Fruit fly (Drosophila melanogaster) whole organism, embryonic: ENCODE measurements around the gene CG1092.
A peak's percentile ranks its signal among the peaks of the same experiment; 100 is the strongest.

Experiments
- Adf1 ChIP-seq: fragments of 200-800 bp; sonication (Bioruptor generic); IDR thresholded peaks from 2 replicates; pipeline ENCODE4 v1.3.6; 2022; ENCODE audit warnings: missing biosample characterization, missing genetic modification characterization
- BEAF-32 ChIP-seq: fragments of 200-800 bp; sonication (Bioruptor generic); optimal IDR thresholded peaks from 3 replicates; lab custom pipeline; 2017; ENCODE audit warnings: missing biosample characterization, missing genetic modification characterization, mild to moderate bottlenecking, moderate library complexity, missing genetic modification reagents
- CG10543 ChIP-seq: fragments of 200-800 bp; sonication (Bioruptor generic); optimal IDR thresholded peaks from 3 replicates; lab custom pipeline; 2017; ENCODE audit warnings: missing biosample characterization, mild to moderate bottlenecking, missing genetic modification characterization, moderate library complexity
- CG11247 ChIP-seq: fragments of 200-800 bp; sonication (Bioruptor generic); IDR thresholded peaks from 2 replicates; pipeline ENCODE4 v1.3.6; 2022; ENCODE audit warnings: missing biosample characterization, missing genetic modification characterization
- CG11504 ChIP-seq: fragments of 200-800 bp; sonication (Bioruptor generic); optimal IDR thresholded peaks from 3 replicates; lab custom pipeline; 2019; ENCODE audit warnings: missing biosample characterization, mild to moderate bottlenecking, missing genetic modification characterization, moderate library complexity
- CG13894 ChIP-seq: fragments of 200-800 bp; sonication (Bioruptor generic); optimal IDR thresholded peaks from 3 replicates; lab custom pipeline; 2018; ENCODE audit warnings: missing biosample characterization, mild to moderate bottlenecking, missing genetic modification characterization, moderate library complexity
- CG15269 ChIP-seq: fragments of 200-800 bp; sonication (Bioruptor generic); optimal IDR thresholded peaks from 2 replicates; lab custom pipeline; 2018; ENCODE audit warnings: missing biosample characterization, mild to moderate bottlenecking, missing genetic modification characterization, moderate library complexity
- CG17385 ChIP-seq: fragments of 200-800 bp; sonication (Bioruptor generic); optimal IDR thresholded peaks from 3 replicates; lab custom pipeline; 2018; ENCODE audit warnings: missing biosample characterization, mild to moderate bottlenecking, missing genetic modification characterization
- CG1832 ChIP-seq: fragments of 200-800 bp; sonication (Bioruptor generic); optimal IDR thresholded peaks from 2 replicates; lab custom pipeline; 2017; ENCODE audit warnings: missing biosample characterization, mild to moderate bottlenecking, missing genetic modification characterization, inconsistent platforms
- CG18599 ChIP-seq: fragments of 200-800 bp; sonication (Bioruptor generic); optimal IDR thresholded peaks from 3 replicates; lab custom pipeline; 2017; ENCODE audit warnings: missing biosample characterization, missing genetic modification characterization, mild to moderate bottlenecking, moderate library complexity, missing genetic modification reagents
- CG18619 ChIP-seq: fragments of 200-800 bp; sonication (Bioruptor generic); optimal IDR thresholded peaks from 3 replicates; lab custom pipeline; 2017; ENCODE audit warnings: missing biosample characterization, mild to moderate bottlenecking, missing genetic modification characterization
- CG2120 ChIP-seq: fragments of 200-800 bp; sonication (Bioruptor generic); optimal IDR thresholded peaks from 3 replicates; lab custom pipeline; 2016; ENCODE audit warnings: missing biosample characterization, missing genetic modification characterization
- CG32532 ChIP-seq: fragments of 200-800 bp; sonication (Bioruptor generic); IDR thresholded peaks from 2 replicates; pipeline ENCODE4 v1.3.6; 2022; ENCODE audit warnings: missing biosample characterization, missing genetic modification characterization
- CG33213 ChIP-seq: fragments of 200-800 bp; sonication (Bioruptor generic); optimal IDR thresholded peaks from 3 replicates; lab custom pipeline; 2016; ENCODE audit warnings: missing biosample characterization, missing genetic modification characterization
- CG34422 ChIP-seq: fragments of 200-800 bp; sonication (Bioruptor generic); IDR thresholded peaks from 3 replicates; pipeline ENCODE4 v1.3.6; 2022; ENCODE audit warnings: missing biosample characterization, missing genetic modification characterization
- CG3838 ChIP-seq: fragments of 200-800 bp; sonication (Bioruptor generic); optimal IDR thresholded peaks from 3 replicates; lab custom pipeline; 2016; ENCODE audit warnings: missing biosample characterization, missing genetic modification characterization
- CG8290 ChIP-seq, 3 experiments: fragments of 200-800 bp; sonication (Bioruptor generic); optimal IDR thresholded peaks; 2 replicates each; lab custom pipeline; 2016 to 2019; ENCODE audit warnings: missing biosample characterization in 3 of 3, missing genetic modification characterization in 3 of 3, mild to moderate bottlenecking in 2 of 3, moderate library complexity in 1 of 3
- Deaf1 ChIP-seq: fragments of 200-800 bp; optimal IDR thresholded peaks from 3 replicates; lab custom pipeline; 2019; ENCODE audit warnings: missing biosample characterization, mild to moderate bottlenecking, missing genetic modification characterization, moderate library complexity
- Dfd ChIP-seq, 2 experiments: fragments of >200 bp; optimal IDR thresholded peaks; 2 replicates each; lab custom pipeline; 2017; ENCODE audit warnings: missing biosample characterization in 2 of 2, missing genetic modification characterization in 2 of 2
- Dip3 ChIP-seq: fragments of 200-800 bp; sonication (Bioruptor generic); optimal IDR thresholded peaks from 3 replicates; lab custom pipeline; 2016; ENCODE audit warnings: missing biosample characterization, missing genetic modification characterization
- Med ChIP-seq: fragments of 200-800 bp; sonication (Bioruptor generic); peaks from one replicate; lab custom pipeline; 2016; ENCODE audit warnings: missing biosample characterization, missing genetic modification characterization, mild to moderate bottlenecking, inconsistent platforms, moderate library complexity
- Neu2 ChIP-seq: fragments of 200-800 bp; sonication (Bioruptor generic); optimal IDR thresholded peaks from 3 replicates; lab custom pipeline; 2016; ENCODE audit warnings: missing biosample characterization, missing genetic modification characterization, borderline replicate concordance
- Trl ChIP-seq, 3 experiments: fragments of >200 bp in 2 of 3; fragments of 200-800 bp in 1 of 3; sonication (Bioruptor generic) in 1 of 3; optimal IDR thresholded peaks; 2 replicates in 1 of 3; 3 replicates in 2 of 3; lab custom pipeline; 2016 to 2017; ENCODE audit warnings: missing biosample characterization in 1 of 3, missing genetic modification characterization in 1 of 3
- YL-1 ChIP-seq: fragments of 200-800 bp; sonication (Bioruptor generic); optimal IDR thresholded peaks from 3 replicates; lab custom pipeline; 2017; ENCODE audit warnings: missing biosample characterization, mild to moderate bottlenecking, missing genetic modification characterization
- abd-A ChIP-seq: fragments of 200-800 bp; sonication (Bioruptor generic); optimal IDR thresholded peaks from 3 replicates; lab custom pipeline; 2019; ENCODE audit warnings: missing biosample characterization, mild to moderate bottlenecking, missing genetic modification characterization, moderate library complexity
- bcd ChIP-seq: fragments of 200-800 bp; sonication (Bioruptor generic); optimal IDR thresholded peaks from 2 replicates; lab custom pipeline; 2017; ENCODE audit warnings: missing biosample characterization, mild to moderate bottlenecking, missing genetic modification characterization
- ci ChIP-seq: fragments of 200-800 bp; sonication (Bioruptor generic); IDR thresholded peaks from 3 replicates; pipeline ENCODE4 v1.3.6; 2022; ENCODE audit warnings: missing biosample characterization, missing genetic modification characterization
- crp ChIP-seq, 2 experiments: fragments of 200-800 bp; sonication (Bioruptor generic); optimal IDR thresholded peaks; 2 replicates in 1 of 2; 3 replicates in 1 of 2; lab custom pipeline; 2017; ENCODE audit warnings: missing biosample characterization in 2 of 2, missing genetic modification characterization in 2 of 2, mild to moderate bottlenecking in 1 of 2, moderate library complexity in 1 of 2
- dmrt11E ChIP-seq: fragments of 200-800 bp; sonication (Bioruptor generic); optimal IDR thresholded peaks from 3 replicates; lab custom pipeline; 2018; ENCODE audit warnings: missing biosample characterization, mild to moderate bottlenecking, missing genetic modification characterization, moderate library complexity
- ems ChIP-seq: fragments of 200-800 bp; sonication (Bioruptor generic); optimal IDR thresholded peaks from 3 replicates; lab custom pipeline; 2016; ENCODE audit warnings: missing biosample characterization, missing genetic modification characterization
- exex ChIP-seq: fragments of 200-800 bp; sonication (Bioruptor generic); optimal IDR thresholded peaks from 4 replicates; lab custom pipeline; 2018; ENCODE audit warnings: missing biosample characterization, mild to moderate bottlenecking, missing genetic modification characterization, moderate library complexity
- eyg ChIP-seq: fragments of 200-800 bp; sonication (Bioruptor generic); optimal IDR thresholded peaks from 3 replicates; lab custom pipeline; 2016; ENCODE audit warnings: missing biosample characterization, missing genetic modification characterization
- gcm ChIP-seq: fragments of 200-800 bp; sonication (Bioruptor generic); optimal IDR thresholded peaks from 2 replicates; lab custom pipeline; 2019; ENCODE audit warnings: missing biosample characterization, mild to moderate bottlenecking, missing genetic modification characterization, moderate library complexity
- gro ChIP-seq: fragments of 200-800 bp; sonication (Bioruptor generic); optimal IDR thresholded peaks from 2 replicates; lab custom pipeline; 2016; ENCODE audit warnings: missing biosample characterization, missing genetic modification characterization
- jumu ChIP-seq: fragments of 200-800 bp; sonication (Bioruptor generic); optimal IDR thresholded peaks from 3 replicates; lab custom pipeline; 2016; ENCODE audit warnings: missing biosample characterization, missing genetic modification characterization
- kni ChIP-seq: fragments of 200-800 bp; sonication (Bioruptor generic); optimal IDR thresholded peaks from 3 replicates; lab custom pipeline; 2017; ENCODE audit warnings: mild to moderate bottlenecking, missing biosample characterization, missing genetic modification reagents, missing genetic modification characterization
- lab ChIP-seq: fragments of 200-800 bp; sonication (Bioruptor generic); optimal IDR thresholded peaks from 3 replicates; lab custom pipeline; 2017; ENCODE audit warnings: missing biosample characterization, missing genetic modification characterization, mild to moderate bottlenecking, moderate library complexity, missing genetic modification reagents
- pzg ChIP-seq: fragments of 200-800 bp; sonication (Bioruptor generic); optimal IDR thresholded peaks from 3 replicates; lab custom pipeline; 2018; ENCODE audit warnings: missing biosample characterization, mild to moderate bottlenecking, missing genetic modification characterization, moderate library complexity
- tgo ChIP-seq: fragments of 200-800 bp; sonication (Bioruptor generic); IDR thresholded peaks from 3 replicates; pipeline ENCODE4 v1.3.6; 2022; ENCODE audit warnings: missing biosample characterization, missing genetic modification characterization
- vfl ChIP-seq: fragments of 200-800 bp; sonication (Bioruptor generic); optimal IDR thresholded peaks from 2 replicates; lab custom pipeline; 2016; ENCODE audit warnings: missing biosample characterization, missing genetic modification characterization
- zf30C ChIP-seq: fragments of 200-800 bp; sonication (Bioruptor generic); optimal IDR thresholded peaks from 3 replicates; lab custom pipeline; 2018; ENCODE audit warnings: missing biosample characterization, mild to moderate bottlenecking, missing genetic modification characterization

The CG1092 gene

dm6 chr3R:4277828-4278227, 11.3 kb downstream of the CG1092 start, which contains the start of gene flip:
Gene flip, minus strand, starts transcription at chr3R:4277928.
- TF ChIP-seq vfl (GFP tag; lab: Kevin White, UChicago): no peak
- TF ChIP-seq CG33213 (GFP tag; lab: Kevin White, UChicago): no peak
- no peak for TF ChIP-seq CG8290 (GFP tag; optimal IDR thresholded peaks at IDR 0.05; lab: Kevin White, UChicago)
- no peak for TF ChIP-seq CG8290 (tag; optimal IDR thresholded peaks at IDR 0.05; lab: Kevin White, UChicago)
- TF ChIP-seq CG32532 (GFP tag; lab: Robert Waterston, UW): no peak
- no peak for TF ChIP-seq tgo (GFP tag; lab: Robert Waterston, UW)
- TF ChIP-seq BEAF-32 (GFP tag; lab: Kevin White, UChicago): no peak

dm6 chr3R:4280062-4280461, 13.5 kb downstream of the CG1092 start, which contains the start of gene cpx:
Gene cpx, plus strand, starts transcription at chr3R:4280221.
- no peak for TF ChIP-seq CG18599 (GFP tag; lab: Kevin White, UChicago)
- no peak for TF ChIP-seq crp (GFP tag; optimal IDR thresholded peaks at IDR 0.05; lab: Kevin White, UChicago)
- TF ChIP-seq CG1832 (GFP tag; lab: Kevin White, UChicago): no peak
- no peak for TF ChIP-seq YL-1 (GFP tag; lab: Kevin White, UChicago)
- TF ChIP-seq CG17385 (GFP tag; lab: Kevin White, UChicago): no peak
- TF ChIP-seq CG10543: peak; percentile 36
- no peak for TF ChIP-seq CG3838 (GFP tag; lab: Kevin White, UChicago)
- TF ChIP-seq pzg (GFP tag; lab: Kevin White, UChicago): peak; percentile 8
- no peak for TF ChIP-seq CG11247
- peak; percentile 51; the same call in 1 of the 3 replicates for TF ChIP-seq ci (GFP tag; lab: Robert Waterston, UW)
- TF ChIP-seq kni (GFP tag; lab: Kevin White, UChicago): no peak
- TF ChIP-seq CG13894: peak; percentile 36
- TF ChIP-seq CG15269 (tag; lab: Kevin White, UChicago): no peak
- TF ChIP-seq CG18619 (GFP tag; lab: Kevin White, UChicago): no peak
- peak; percentile 4 for TF ChIP-seq lab (GFP tag; lab: Kevin White, UChicago)
- no peak for TF ChIP-seq CG11504 (tag; lab: Kevin White, UChicago)
- peak; percentile 78 for TF ChIP-seq Med (GFP tag; lab: Kevin White, UChicago)
- TF ChIP-seq abd-A (tag; lab: Kevin White, UChicago): peak; percentile 46
- no peak for TF ChIP-seq Dip3 (GFP tag; lab: Kevin White, UChicago)
- TF ChIP-seq Trl (optimal IDR thresholded peaks at IDR 0.05; lab: Kevin White, UChicago): peak in 1 of 2 experiments; percentile 21
- TF ChIP-seq Trl (GFP tag; optimal IDR thresholded peaks at IDR 0.05; lab: Kevin White, UChicago): no peak
- TF ChIP-seq jumu (GFP tag; lab: Kevin White, UChicago): no peak
- TF ChIP-seq bcd: no peak
- TF ChIP-seq exex (tag; lab: Kevin White, UChicago): no peak
- TF ChIP-seq gcm (GFP tag; lab: Kevin White, UChicago): peak; percentile 3
- TF ChIP-seq Neu2: no peak
- no peak for TF ChIP-seq dmrt11E
- TF ChIP-seq CG34422 (GFP tag; lab: Robert Waterston, UW): no peak
- 0 out of 2 replicates have a peak, but pooled peaks have one; percentile 16 for TF ChIP-seq CG32532 (GFP tag; lab: Robert Waterston, UW)
- TF ChIP-seq Adf1: peak; percentile 27; the same call in 1 of the 2 replicates
- no peak for TF ChIP-seq Dfd (GFP tag; optimal IDR thresholded peaks at IDR 0.05; lab: Kevin White, UChicago)
- TF ChIP-seq zf30C (GFP tag; lab: Kevin White, UChicago): no peak
- no peak for TF ChIP-seq eyg (GFP tag; lab: Kevin White, UChicago)
- peak; percentile 83 for TF ChIP-seq Deaf1 (tag; lab: Kevin White, UChicago)
- TF ChIP-seq gro (GFP tag; lab: Kevin White, UChicago): no peak
- TF ChIP-seq ems (GFP tag; lab: Kevin White, UChicago): no peak
- no peak for TF ChIP-seq CG2120 (GFP tag; lab: Kevin White, UChicago)
